Fruit fly (Drosophila melanogaster) whole organism, larva: ENCODE measurements around the gene ssp.

Experiments used
- noc ChIP-seq: fragments of 200-800 bp; sonication (Bioruptor generic); optimal IDR thresholded peaks from 3 replicates; lab custom pipeline; 2019; ENCODE audit warnings: missing biosample characterization, mild to moderate bottlenecking, missing genetic modification characterization, moderate library complexity

ssp gene

dm6 chr3L:12113589-12113988 is 4.5 kb upstream of the ssp start:
- TF ChIP-seq noc: no peak

DNA sequence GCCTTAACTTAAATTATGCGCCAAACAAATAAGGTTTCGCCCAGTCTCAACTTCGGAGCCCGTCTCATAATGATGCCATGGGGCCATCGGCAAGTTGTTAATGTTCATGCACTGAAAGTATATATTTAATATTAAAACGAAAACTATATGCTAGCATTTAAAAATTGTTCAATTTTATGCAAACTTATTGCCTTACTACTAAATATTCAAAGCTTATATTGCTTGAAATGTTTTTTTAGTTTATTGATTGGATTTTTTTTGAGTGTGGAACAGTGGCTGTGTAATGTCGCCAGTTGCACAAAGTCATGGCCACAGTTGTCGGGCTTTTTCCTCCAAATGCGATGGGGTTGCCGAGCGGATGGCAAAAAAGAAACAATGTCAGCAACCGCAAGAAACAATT is 3.9 kb upstream of the ssp start:
- no peak for TF ChIP-seq noc

DNA sequence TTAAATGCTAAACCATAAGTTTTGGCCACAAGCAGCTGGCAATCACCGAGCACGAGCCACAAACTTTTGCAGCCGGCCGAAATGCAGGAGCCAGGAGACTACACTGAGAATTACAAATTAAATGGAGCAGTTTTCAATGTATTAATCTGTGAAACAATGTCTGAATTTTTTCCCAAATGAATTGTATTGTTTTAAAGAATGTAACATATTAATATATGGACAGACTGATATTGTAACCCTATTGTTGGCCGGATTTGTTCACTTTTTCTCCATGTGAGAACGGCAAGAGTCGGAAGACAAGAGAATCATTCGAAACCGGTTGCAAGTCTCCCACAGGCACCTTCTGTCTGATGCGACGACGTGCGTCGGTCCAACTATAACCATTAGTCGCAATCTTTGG is 3.0 kb upstream of the ssp start:
- no peak for TF ChIP-seq noc

- TF ChIP-seq noc: no peak
Observed at dm6 chr3L:12115966-12116735, 1.9 kb upstream of the ssp start, which contains the start of gene vers. vers (plus strand) TSS chr3L:12116101.

dm6 chr3L:12118631-12119030 is 574 bp downstream of the ssp start:
- TF ChIP-seq noc: no peak

DNA sequence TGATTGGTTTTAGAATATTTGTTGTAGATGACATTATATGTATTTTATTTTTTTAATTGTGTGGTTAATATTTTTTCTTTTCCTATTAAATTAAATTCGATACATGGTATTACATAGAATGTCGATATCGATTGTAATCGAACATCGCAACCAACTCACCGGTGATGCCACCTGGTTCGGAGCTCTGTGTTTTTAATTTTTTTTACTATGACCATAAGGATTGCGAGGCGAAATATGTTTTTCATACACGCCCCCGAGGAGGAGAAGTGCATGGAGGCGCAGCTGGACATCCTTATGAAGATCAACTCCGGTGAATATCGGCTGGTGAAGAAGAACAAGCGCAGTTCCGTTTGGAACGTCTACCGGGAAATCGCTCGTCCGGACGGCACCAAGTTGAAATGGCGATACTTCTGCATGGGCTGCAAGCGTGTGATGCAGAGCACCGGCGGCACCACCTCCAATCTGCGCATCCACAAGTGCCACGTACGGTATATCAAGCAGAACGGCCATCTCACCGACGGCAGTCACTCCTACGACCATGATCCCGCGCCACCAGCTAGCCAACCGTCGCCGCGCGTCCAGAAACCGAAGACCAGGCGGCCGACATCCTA is 1.9 kb downstream of the ssp start, which contains the start of gene CG11560:
TSS of gene CG11560 (plus strand) at position 145 of the 611 bp plus-strand sequence.
- TF ChIP-seq noc: no peak

- TF ChIP-seq noc: no peak
Observed at dm6 chr3L:12122891-12123290, 4.8 kb downstream of the ssp start.

DNA sequence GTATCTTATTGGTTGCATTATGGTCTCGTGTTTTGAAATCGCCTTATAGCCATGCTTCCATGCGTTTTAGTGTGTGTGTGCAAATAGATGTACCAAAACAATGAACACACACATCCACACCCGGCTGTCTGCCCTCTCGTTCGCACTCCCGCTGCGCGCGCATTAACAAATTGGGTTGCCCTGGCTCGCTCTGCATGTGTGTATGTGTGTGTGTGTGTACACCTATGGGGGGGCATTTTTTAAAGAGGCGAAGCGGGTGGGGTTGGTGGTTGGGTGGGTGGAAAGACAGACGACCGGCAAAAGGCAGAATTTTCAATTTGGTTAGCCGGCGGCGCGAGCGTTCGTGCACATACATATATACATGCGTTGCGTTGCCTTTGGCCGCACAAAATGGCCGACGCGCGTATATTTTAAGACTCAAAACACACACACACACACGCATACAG is 6.1 kb downstream of the ssp start:
- no peak for TF ChIP-seq noc

- peak; percentile 66 for TF ChIP-seq noc
Observed at dm6 chr3L:12124975-12125374, 6.9 kb downstream of the ssp start, which contains the start of gene yps. yps (minus strand) TSS chr3L:12125150.

dm6 chr3L:12127294-12128029 is 9.4 kb downstream of the ssp start, which contains the start of the genes Ir68b and CG34241:
Ir68b (minus strand) TSS chr3L:12127394.
CG34241 (plus strand) TSS chr3L:12127979.
- no peak for TF ChIP-seq noc

DNA sequence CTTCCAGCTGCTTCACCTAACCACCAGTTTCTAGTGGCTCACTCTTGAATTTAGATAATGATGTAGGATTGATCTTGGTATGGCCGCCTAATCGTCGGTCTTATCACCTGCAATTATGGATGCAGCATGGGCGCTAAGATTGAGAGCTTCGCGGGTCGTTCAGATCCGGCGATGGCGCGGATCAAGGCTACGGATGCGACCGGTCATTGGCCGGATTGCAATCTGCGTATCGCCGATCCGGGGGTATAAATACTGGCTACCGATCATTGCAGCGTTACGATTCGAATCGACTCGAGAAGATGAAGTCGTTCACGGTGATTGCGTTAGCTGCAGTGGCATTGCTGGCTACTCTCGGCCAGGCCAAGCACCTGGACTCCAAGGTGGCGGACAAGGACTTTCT is 11.1 kb downstream of the ssp start, which contains the start of gene Lsp2:
TSS of gene Lsp2 (plus strand) at position 283 of the 400 bp plus-strand sequence.
- TF ChIP-seq noc: no peak

DNA sequence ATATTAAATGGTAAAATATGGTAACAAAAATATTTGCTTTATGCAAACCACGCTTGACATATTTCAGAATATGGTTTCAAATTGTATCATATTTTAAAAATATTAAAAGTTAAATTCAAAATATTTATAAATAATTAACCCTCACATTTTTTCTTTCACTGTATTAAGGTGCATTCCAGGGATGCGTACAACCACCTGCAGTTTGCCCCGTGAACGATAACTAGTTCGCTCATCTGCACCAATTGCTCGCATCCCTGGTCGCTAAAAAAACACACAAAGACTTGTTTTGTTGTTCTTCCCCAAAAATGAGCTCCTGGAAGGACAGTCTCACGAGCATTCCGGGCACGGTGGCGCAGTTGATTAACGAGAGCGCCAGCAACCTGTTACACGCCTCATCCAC is 13.9 kb downstream of the ssp start, which contains the start of gene DEF8:
TSS of gene DEF8 (plus strand) at position 229 of the 400 bp plus-strand sequence.
- peak; percentile 62 for TF ChIP-seq noc

- peak; percentile 56 for TF ChIP-seq noc
Observed at dm6 chr3L:12136630-12137029, 18.6 kb downstream of the ssp start, which contains the start of the genes CG5645 and Atg12. CG5645 (minus strand) TSS chr3L:12136706. Atg12 (plus strand) TSS chr3L:12136967.

dm6 chr3L:12138113-12138899 is 20.2 kb downstream of the ssp start, which contains the start of the genes ND-SGDH and RhoGAP68F:
ND-SGDH (minus strand) TSS chr3L:12138584.
RhoGAP68F (plus strand) TSS chr3L:12138868.
- TF ChIP-seq noc: peak; percentile 72

- peak; percentile 75 for TF ChIP-seq noc
Observed at dm6 chr3L:12139232-12139698, 21.2 kb downstream of the ssp start.
